Worm (Caenorhabditis elegans): ENCODE measurements around the gene fut-2.

ce11 chrV:6561592-6561991, 14.1 kb downstream of the fut-2 start, which contains the start of gene spp-19:
- TF ChIP-seq lin-15B (tag; optimal IDR thresholded peaks at IDR 0.05) (no peak), xbp-1 (tag; optimal IDR thresholded peaks at IDR 0.05) (no peak), nhr-237 (tag; optimal IDR thresholded peaks at IDR 0.05) (no peak), nhr-76 (tag; optimal IDR thresholded peaks at IDR 0.05) (no peak), sox-4 (tag; optimal IDR thresholded peaks at IDR 0.05) (no peak), nhr-28 (tag; optimal IDR thresholded peaks at IDR 0.05) (no peak), lin-39 (tag; optimal IDR thresholded peaks at IDR 0.05) (no peak), nhr-77 (tag; optimal IDR thresholded peaks at IDR 0.05) (no peak), lin-35 (GFP tag; optimal IDR thresholded peaks at IDR 0.05) (no peak), elt-3 (tag; optimal IDR thresholded peaks at IDR 0.05) (no peak), swsn-7 (tag; optimal IDR thresholded peaks at IDR 0.05) (no peak), hlh-4 (tag; optimal IDR thresholded peaks at IDR 0.05) (no peak), blmp-1 (tag; optimal IDR thresholded peaks at IDR 0.05) (no peak), sptf-1 (tag; optimal IDR thresholded peaks at IDR 0.05) (no peak)

Data from whole organism, L1 larva.